Worm (Caenorhabditis elegans) whole organism, L1 larva: ENCODE measurements around the gene vps-54.

ENCODE experiments used
- C16A3.4 ChIP-seq: fragments of 150-350 bp; optimal IDR thresholded peaks from 2 replicates; lab custom pipeline; 2014; ENCODE audit warnings: missing biosample characterization, missing genetic modification characterization
- F16B12.6 ChIP-seq: fragments of 150-350 bp; optimal IDR thresholded peaks from 2 replicates; lab custom pipeline; 2014; ENCODE audit warnings: missing biosample characterization, missing genetic modification characterization
- aha-1 ChIP-seq: fragments of 150-350 bp; optimal IDR thresholded peaks from 2 replicates; lab custom pipeline; 2014; ENCODE audit warnings: missing biosample characterization, missing genetic modification characterization
- alr-1 ChIP-seq: fragments of 200-800 bp; sonication (Bioruptor generic); optimal IDR thresholded peaks from 2 replicates; lab custom pipeline; 2018; ENCODE audit warnings: borderline replicate concordance, mild to moderate bottlenecking, missing genetic modification characterization, missing compliant biosample characterization
- ama-1 ChIP-seq: fragments of 150-350 bp; optimal IDR thresholded peaks from 2 replicates; lab custom pipeline; 2014
- blmp-1 ChIP-seq: fragments of 150-350 bp; optimal IDR thresholded peaks from 2 replicates; lab custom pipeline; 2014; ENCODE audit warnings: missing biosample characterization, missing genetic modification characterization
- ceh-8 ChIP-seq: fragments of 200-800 bp; sonication (Bioruptor generic); optimal IDR thresholded peaks from 2 replicates; lab custom pipeline; 2018; ENCODE audit warnings: mild to moderate bottlenecking, missing genetic modification characterization, moderate library complexity, missing compliant biosample characterization
- ceh-88 ChIP-seq: fragments of 200-800 bp; sonication (Bioruptor generic); IDR thresholded peaks from 2 replicates; pipeline ENCODE4 v1.3.6; 2022; ENCODE audit warnings: missing genetic modification characterization, missing compliant biosample characterization
- ceh-90 ChIP-seq: sonication (generic microtip); optimal IDR thresholded peaks from 2 replicates; lab custom pipeline; 2016; ENCODE audit warnings: missing genetic modification characterization, missing compliant biosample characterization
- ces-1 ChIP-seq: fragments of 150-350 bp; optimal IDR thresholded peaks from 2 replicates; lab custom pipeline; 2014; ENCODE audit warnings: missing biosample characterization, missing genetic modification reagents, missing genetic modification characterization
- dpl-1 ChIP-seq, 3 experiments: fragments of 150-350 bp in 2 of 3; sonication (generic microtip) in 1 of 3; optimal IDR thresholded peaks; 2 replicates each; lab custom pipeline; 2014 to 2017; ENCODE audit warnings: missing biosample characterization in 3 of 3, missing genetic modification characterization in 3 of 3, missing genetic modification reagents in 3 of 3
- dsc-1 ChIP-seq: sonication (generic microtip); optimal IDR thresholded peaks from 2 replicates; lab custom pipeline; 2016; ENCODE audit warnings: mild to moderate bottlenecking, missing genetic modification characterization, missing compliant biosample characterization
- efl-1 ChIP-seq, 4 experiments: fragments of 150-350 bp; optimal IDR thresholded peaks in 3 of 4; peaks in 1 of 4; 1 replicate in 1 of 4; 2 replicates in 3 of 4; lab custom pipeline; 2014; ENCODE audit warnings: missing biosample characterization in 2 of 4, missing genetic modification characterization in 2 of 4, missing genetic modification reagents in 2 of 4
- efl-3 ChIP-seq: fragments of 200-800 bp; sonication (Bioruptor generic); optimal IDR thresholded peaks from 2 replicates; lab custom pipeline; 2018; ENCODE audit warnings: mild to moderate bottlenecking, missing genetic modification characterization, missing compliant biosample characterization
- elt-2 ChIP-seq: sonication (generic microtip); optimal IDR thresholded peaks from 2 replicates; lab custom pipeline; 2016; ENCODE audit warnings: missing genetic modification characterization, mild to moderate bottlenecking, inconsistent platforms, missing compliant biosample characterization, missing genetic modification reagents
- ets-5 ChIP-seq: fragments of 200-800 bp; sonication (Bioruptor generic); IDR thresholded peaks from 2 replicates; pipeline ENCODE4 v1.3.6; 2022; ENCODE audit warnings: missing genetic modification characterization, missing compliant biosample characterization
- fkh-10 ChIP-seq: sonication (generic microtip); optimal IDR thresholded peaks from 2 replicates; lab custom pipeline; 2017; ENCODE audit warnings: missing biosample characterization, missing genetic modification reagents, missing genetic modification characterization
- fos-1 ChIP-seq: fragments of 150-350 bp; optimal IDR thresholded peaks from 2 replicates; lab custom pipeline; 2014; ENCODE audit warnings: missing biosample characterization, missing genetic modification characterization
- grh-1 ChIP-seq: fragments of 200-800 bp; sonication (Bioruptor generic); IDR thresholded peaks from 2 replicates; pipeline ENCODE4 v1.3.6; 2022; ENCODE audit warnings: missing genetic modification reagents, missing genetic modification characterization, missing compliant biosample characterization
- hlh-17 ChIP-seq: fragments of 200-800 bp; sonication (Bioruptor generic); optimal IDR thresholded peaks from 2 replicates; lab custom pipeline; 2018; ENCODE audit warnings: missing genetic modification characterization, mild to moderate bottlenecking, missing compliant biosample characterization, moderate library complexity, borderline replicate concordance
- lin-13 ChIP-seq: fragments of 150-350 bp; optimal IDR thresholded peaks from 2 replicates; lab custom pipeline; 2014; ENCODE audit warnings: missing biosample characterization, missing genetic modification reagents, missing genetic modification characterization
- lin-14 ChIP-seq: fragments of 200-800 bp; sonication (Bioruptor generic); optimal IDR thresholded peaks from 2 replicates; lab custom pipeline; 2018; ENCODE audit warnings: mild to moderate bottlenecking, missing genetic modification characterization, moderate library complexity, missing compliant biosample characterization
- lin-35 ChIP-seq, 2 experiments: fragments of 150-350 bp; optimal IDR thresholded peaks; 2 replicates each; lab custom pipeline; 2014; ENCODE audit warnings: missing biosample characterization in 2 of 2, missing genetic modification characterization in 2 of 2, missing genetic modification reagents in 2 of 2
- lir-3 ChIP-seq: sonication (generic microtip); optimal IDR thresholded peaks from 2 replicates; lab custom pipeline; 2016; ENCODE audit warnings: mild to moderate bottlenecking, missing genetic modification characterization, moderate library complexity, missing compliant biosample characterization; ENCODE audit not compliant: poor library complexity
- lsy-2 ChIP-seq, 2 experiments: fragments of 150-350 bp; optimal IDR thresholded peaks; 2 replicates each; lab custom pipeline; 2014; ENCODE audit warnings: missing biosample characterization in 2 of 2, missing genetic modification characterization in 2 of 2
- mab-9 ChIP-seq: fragments of 200-800 bp; sonication (Bioruptor generic); IDR thresholded peaks from 2 replicates; pipeline ENCODE4 v1.3.6; 2022; ENCODE audit warnings: missing genetic modification reagents, missing genetic modification characterization, missing compliant biosample characterization
- mdl-1 ChIP-seq, 2 experiments: fragments of 150-350 bp; optimal IDR thresholded peaks; 2 replicates each; lab custom pipeline; 2014 to 2017; ENCODE audit warnings: missing biosample characterization in 2 of 2, missing genetic modification characterization in 2 of 2, inconsistent platforms in 1 of 2
- mep-1 ChIP-seq: fragments of 150-350 bp; optimal IDR thresholded peaks from 2 replicates; lab custom pipeline; 2014; ENCODE audit warnings: missing biosample characterization, missing genetic modification characterization
- nhr-12 ChIP-seq: sonication (generic microtip); optimal IDR thresholded peaks from 2 replicates; lab custom pipeline; 2017; ENCODE audit warnings: missing biosample characterization, missing genetic modification characterization
- nhr-19 ChIP-seq: fragments of 200-800 bp; sonication (Bioruptor generic); conservative IDR thresholded peaks from 2 replicates; pipeline ENCODE4 v1.3.6; 2022; ENCODE audit warnings: missing genetic modification characterization, missing compliant biosample characterization
- nhr-20 ChIP-seq: sonication (generic microtip); optimal IDR thresholded peaks from 2 replicates; lab custom pipeline; 2016; ENCODE audit warnings: mild to moderate bottlenecking, missing genetic modification characterization, missing compliant biosample characterization
- nhr-237 ChIP-seq: fragments of 150-350 bp; optimal IDR thresholded peaks from 2 replicates; lab custom pipeline; 2014; ENCODE audit warnings: missing biosample characterization, missing genetic modification characterization
- nhr-28 ChIP-seq: fragments of 150-350 bp; optimal IDR thresholded peaks from 2 replicates; lab custom pipeline; 2014; ENCODE audit warnings: missing biosample characterization, missing genetic modification characterization
- nhr-47 ChIP-seq: sonication (generic microtip); optimal IDR thresholded peaks from 2 replicates; lab custom pipeline; 2016; ENCODE audit warnings: mild to moderate bottlenecking, missing genetic modification characterization, moderate library complexity, missing compliant biosample characterization
- nhr-71 ChIP-seq: sonication (generic microtip); optimal IDR thresholded peaks from 2 replicates; lab custom pipeline; 2016; ENCODE audit warnings: mild to moderate bottlenecking, missing genetic modification characterization, moderate library complexity, missing compliant biosample characterization
- nhr-84 ChIP-seq: sonication (generic microtip); optimal IDR thresholded peaks from 2 replicates; lab custom pipeline; 2017; ENCODE audit warnings: missing biosample characterization, missing genetic modification characterization
- nhr-85 ChIP-seq: sonication (generic microtip); peaks from one replicate; lab custom pipeline; 2016; ENCODE audit warnings: missing genetic modification characterization, inconsistent platforms, missing compliant biosample characterization
- nhr-90 ChIP-seq: sonication (generic microtip); optimal IDR thresholded peaks from 2 replicates; lab custom pipeline; 2016; ENCODE audit warnings: mild to moderate bottlenecking, missing genetic modification characterization, missing compliant biosample characterization; ENCODE audit not compliant: poor library complexity
- pag-3 ChIP-seq: sonication (generic microtip); optimal IDR thresholded peaks from 2 replicates; lab custom pipeline; 2017; ENCODE audit warnings: missing genetic modification characterization, mild to moderate bottlenecking, missing compliant biosample characterization, antibody characterized with exemption, borderline replicate concordance; ENCODE audit not compliant: insufficient read depth
- skn-1 ChIP-seq: fragments of 150-350 bp; optimal IDR thresholded peaks from 2 replicates; lab custom pipeline; 2014; ENCODE audit warnings: missing biosample characterization, missing genetic modification characterization
- snpc-4 ChIP-seq: fragments of 150-350 bp; optimal IDR thresholded peaks from 2 replicates; lab custom pipeline; 2014; ENCODE audit warnings: missing biosample characterization, missing genetic modification characterization
- snu-23 ChIP-seq: sonication (generic microtip); optimal IDR thresholded peaks from 2 replicates; lab custom pipeline; 2016; ENCODE audit warnings: missing genetic modification characterization, missing compliant biosample characterization
- sox-4 ChIP-seq: sonication (generic microtip); optimal IDR thresholded peaks from 2 replicates; lab custom pipeline; 2016; ENCODE audit warnings: missing genetic modification characterization, missing compliant biosample characterization
- sptf-1 ChIP-seq: fragments of 150-350 bp; optimal IDR thresholded peaks from 2 replicates; lab custom pipeline; 2014; ENCODE audit warnings: missing biosample characterization, missing genetic modification characterization
- sup-37 ChIP-seq: fragments of 200-800 bp; sonication (Bioruptor generic); optimal IDR thresholded peaks from 2 replicates; lab custom pipeline; 2018; ENCODE audit warnings: mild to moderate bottlenecking, missing genetic modification characterization, missing compliant biosample characterization
- unc-30 ChIP-seq: sonication (generic microtip); optimal IDR thresholded peaks from 2 replicates; lab custom pipeline; 2017; ENCODE audit warnings: missing biosample characterization, missing genetic modification characterization
- unc-86 ChIP-seq: sonication (generic microtip); optimal IDR thresholded peaks from 2 replicates; lab custom pipeline; 2016; ENCODE audit warnings: missing genetic modification characterization, missing compliant biosample characterization
- unc-98 ChIP-seq: fragments of 200-800 bp; sonication (Bioruptor generic); IDR thresholded peaks from 2 replicates; pipeline ENCODE4 v1.3.6; 2022; ENCODE audit warnings: missing genetic modification characterization, missing compliant biosample characterization
- zip-4 ChIP-seq: fragments of 200-800 bp; sonication (Bioruptor generic); optimal IDR thresholded peaks from 2 replicates; lab custom pipeline; 2018; ENCODE audit warnings: mild to moderate bottlenecking, missing genetic modification characterization, moderate library complexity, missing compliant biosample characterization
- ztf-4 ChIP-seq: fragments of 150-350 bp; optimal IDR thresholded peaks from 2 replicates; lab custom pipeline; 2014; ENCODE audit warnings: missing biosample characterization, missing genetic modification characterization

Gene vps-54

ce11 chrV:10536808-10537207 lies 39.4 kb downstream of the vps-54 start (continued):
- TF ChIP-seq mab-9 (GFP tag; lab: Robert Waterston, UW) = peak; percentile 83
- TF ChIP-seq sox-4 (tag; lab: Kevin White, UChicago) = peak; percentile 79
- TF ChIP-seq sup-37 (GFP tag; lab: Kevin White, UChicago) = peak; percentile 77
- TF ChIP-seq unc-86 (tag; lab: Kevin White, UChicago) = peak; percentile 89
- TF ChIP-seq lin-13 (GFP tag; lab: Kevin White, UChicago) = peak; percentile 80
- no peak for TF ChIP-seq unc-98 (GFP tag; lab: Robert Waterston, UW)
- peak; percentile 99 for TF ChIP-seq lin-14 (GFP tag; lab: Kevin White, UChicago)
- no peak for TF ChIP-seq alr-1
- TF ChIP-seq sptf-1 (tag; lab: Kevin White, UChicago) = no peak
- TF ChIP-seq nhr-85 (tag; lab: Kevin White, UChicago) = peak; percentile 97
- peak; percentile 95 for TF ChIP-seq snu-23
- TF ChIP-seq unc-30 (tag; lab: Kevin White, UChicago) = no peak
- no peak for TF ChIP-seq pag-3 (tag; lab: Kevin White, UChicago)
- peak; percentile 76 for TF ChIP-seq nhr-237 (tag; lab: Kevin White, UChicago)
- TF ChIP-seq efl-3 (GFP tag; lab: Kevin White, UChicago) = no peak
- peak; percentile 84 for TF ChIP-seq ceh-88 (GFP tag; lab: Robert Waterston, UW)
- TF ChIP-seq ets-5 (GFP tag; lab: Robert Waterston, UW) = no peak
- TF ChIP-seq zip-4 (GFP tag; lab: Kevin White, UChicago) = peak; percentile 74
- peak; percentile 44 for TF ChIP-seq aha-1 (tag; lab: Kevin White, UChicago)
- peak; percentile 96 to 97 (median 97) for TF ChIP-seq dpl-1 (GFP tag; optimal IDR thresholded peaks at IDR 0.05; lab: Kevin White, UChicago)
- peak; percentile 92 for TF ChIP-seq grh-1 (GFP tag; lab: Robert Waterston, UW)
- TF ChIP-seq mdl-1 (tag; optimal IDR thresholded peaks at IDR 0.05; lab: Kevin White, UChicago) = peak; percentile 34 to 94
- peak; percentile 84 for TF ChIP-seq ama-1 (lab: Kevin White, UChicago)
- TF ChIP-seq fkh-10 (GFP tag; lab: Kevin White, UChicago) = peak; percentile 84
- peak; percentile 96 for TF ChIP-seq nhr-71 (tag; lab: Kevin White, UChicago)
- peak; percentile 96 for TF ChIP-seq C16A3.4
- peak; percentile 93 for TF ChIP-seq nhr-90 (tag; lab: Kevin White, UChicago)
- peak; percentile 96 for TF ChIP-seq nhr-47 (tag; lab: Kevin White, UChicago)
- peak; percentile 63 for TF ChIP-seq ztf-4 (tag; lab: Kevin White, UChicago)
- TF ChIP-seq nhr-20 = peak; percentile 95
- TF ChIP-seq ceh-8 = peak; percentile 82
- TF ChIP-seq nhr-19 (GFP tag; lab: Robert Waterston, UW) = peak; percentile 94
- TF ChIP-seq ces-1 = peak; percentile 43
- peak; percentile 92 for TF ChIP-seq fos-1 (tag; lab: Kevin White, UChicago)
- peak; percentile 85 for TF ChIP-seq skn-1
- TF ChIP-seq nhr-84 (tag; lab: Kevin White, UChicago) = no peak
- no peak for TF ChIP-seq hlh-17 (GFP tag; lab: Kevin White, UChicago)
- TF ChIP-seq elt-2 = peak; percentile 62
- TF ChIP-seq nhr-12 (tag; lab: Kevin White, UChicago) = no peak
- peak; percentile 88 for TF ChIP-seq snpc-4 (tag; lab: Kevin White, UChicago)

DNA sequence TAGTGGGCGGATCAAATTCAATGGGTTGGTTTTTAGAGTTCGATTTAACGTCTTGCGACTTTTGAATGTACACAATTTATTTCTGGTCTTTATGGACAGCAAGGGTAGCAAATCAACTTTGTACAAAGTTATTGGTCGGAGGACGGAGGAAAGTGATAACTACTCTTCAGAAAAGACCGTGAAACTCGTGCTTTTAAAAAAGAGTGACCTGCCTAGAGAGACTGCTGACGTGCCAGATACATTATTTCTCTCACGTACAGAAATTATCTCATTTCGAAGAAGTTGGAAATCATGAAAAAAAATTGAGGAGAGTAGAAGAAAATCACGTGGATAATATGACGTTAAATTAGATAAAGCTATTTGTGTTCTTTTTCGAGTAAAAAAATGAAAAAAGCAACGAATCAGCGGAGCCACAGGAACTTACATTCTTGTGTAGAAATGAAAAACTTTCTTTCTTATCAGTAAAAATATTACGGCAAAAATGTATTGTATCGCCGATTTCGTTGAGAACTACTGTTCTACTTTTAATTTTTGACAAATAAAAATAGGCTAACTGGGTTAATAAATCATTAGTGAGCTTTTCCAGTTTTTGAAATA lies 40.0 kb downstream of the vps-54 start, which contains the start of gene ppm-1.A:
ppm-1.A (minus strand) TSS at position 294 of the 597 bp plus-strand sequence.
- TF ChIP-seq fkh-10 (GFP tag; lab: Kevin White, UChicago) = no peak
- TF ChIP-seq efl-1 (optimal IDR thresholded peaks at IDR 0.05; lab: Kevin White, UChicago) = peak in 1 of 2 experiments; percentile 7
- peak in 1 of 2 experiments; percentile 83 for TF ChIP-seq efl-1 (GFP tag; optimal IDR thresholded peaks at IDR 0.05 in 1 of 2; lab: Kevin White, UChicago)
- peak; percentile 45 for TF ChIP-seq snu-23
- peak; percentile 70 for TF ChIP-seq nhr-20
- peak in 1 of 2 experiments; percentile 44 for TF ChIP-seq lin-35 (GFP tag; optimal IDR thresholded peaks at IDR 0.05; lab: Kevin White, UChicago)
- peak; percentile 8 for TF ChIP-seq skn-1
- peak; percentile 57 for TF ChIP-seq nhr-71 (tag; lab: Kevin White, UChicago)
- peak in 1 of 2 experiments; percentile 22 for TF ChIP-seq mdl-1 (tag; optimal IDR thresholded peaks at IDR 0.05; lab: Kevin White, UChicago)
- peak; percentile 10 for TF ChIP-seq lir-3 (tag; lab: Kevin White, UChicago)
- TF ChIP-seq ceh-90 (tag; lab: Kevin White, UChicago) = no peak
- peak; percentile 1 to 28 for TF ChIP-seq lsy-2 (tag; optimal IDR thresholded peaks at IDR 0.05; lab: Kevin White, UChicago)
- TF ChIP-seq F16B12.6 = no peak
- TF ChIP-seq ceh-8 = no peak
- peak; percentile 60 for TF ChIP-seq nhr-85 (tag; lab: Kevin White, UChicago)
- TF ChIP-seq nhr-28 = no peak
- peak; percentile 73 for TF ChIP-seq blmp-1 (tag; lab: Kevin White, UChicago)
- no peak for TF ChIP-seq dsc-1 (tag; lab: Kevin White, UChicago)
- peak; percentile 28 for TF ChIP-seq ama-1 (lab: Kevin White, UChicago)
- TF ChIP-seq dpl-1 (GFP tag; optimal IDR thresholded peaks at IDR 0.05; lab: Kevin White, UChicago) = peak in 1 of 3 experiments; percentile 50
- peak; percentile 29 for TF ChIP-seq mep-1 (tag; lab: Kevin White, UChicago)
